Worm (Caenorhabditis elegans) whole organism, L1 larva: ENCODE measurements around the gene C38C10.3.
"Not testable (repeated sequence)": the region's sequence is repeated elsewhere in the genome, so short reads cannot be mapped to it uniquely, and the experiment has no call there.

Source experiments
- C16A3.4 ChIP-seq: fragments of 150-350 bp; optimal IDR thresholded peaks from 2 replicates; lab custom pipeline; 2014; ENCODE audit warnings: missing biosample characterization, missing genetic modification characterization
- C34B4.2 ChIP-seq: sonication (generic microtip); optimal IDR thresholded peaks from 2 replicates; lab custom pipeline; 2017; ENCODE audit warnings: mild to moderate bottlenecking, missing genetic modification characterization, missing compliant biosample characterization
- Y116A8C.19 ChIP-seq: sonication (generic microtip); optimal IDR thresholded peaks from 2 replicates; lab custom pipeline; 2016; ENCODE audit warnings: missing compliant biosample characterization, missing genetic modification characterization, borderline replicate concordance
- aha-1 ChIP-seq: fragments of 150-350 bp; optimal IDR thresholded peaks from 2 replicates; lab custom pipeline; 2014; ENCODE audit warnings: missing biosample characterization, missing genetic modification characterization
- ceh-63 ChIP-seq: fragments of 200-800 bp; sonication (Bioruptor generic); optimal IDR thresholded peaks from 2 replicates; lab custom pipeline; 2018; ENCODE audit warnings: mild to moderate bottlenecking, missing genetic modification characterization, missing compliant biosample characterization
- ceh-8 ChIP-seq: fragments of 200-800 bp; sonication (Bioruptor generic); optimal IDR thresholded peaks from 2 replicates; lab custom pipeline; 2018; ENCODE audit warnings: mild to moderate bottlenecking, missing genetic modification characterization, moderate library complexity, missing compliant biosample characterization
- ceh-90 ChIP-seq: sonication (generic microtip); optimal IDR thresholded peaks from 2 replicates; lab custom pipeline; 2016; ENCODE audit warnings: missing genetic modification characterization, missing compliant biosample characterization
- dpl-1 ChIP-seq, 3 experiments: fragments of 150-350 bp in 2 of 3; sonication (generic microtip) in 1 of 3; optimal IDR thresholded peaks; 2 replicates each; lab custom pipeline; 2014 to 2017; ENCODE audit warnings: missing biosample characterization in 3 of 3, missing genetic modification characterization in 3 of 3, missing genetic modification reagents in 3 of 3
- efl-1 ChIP-seq, 4 experiments: fragments of 150-350 bp; optimal IDR thresholded peaks in 3 of 4; peaks in 1 of 4; 1 replicate in 1 of 4; 2 replicates in 3 of 4; lab custom pipeline; 2014; ENCODE audit warnings: missing biosample characterization in 2 of 4, missing genetic modification characterization in 2 of 4, missing genetic modification reagents in 2 of 4
- egl-13 ChIP-seq: sonication (generic microtip); optimal IDR thresholded peaks from 2 replicates; lab custom pipeline; 2016; ENCODE audit warnings: missing genotype, missing genetic modification reagents, missing genetic modification characterization, missing compliant biosample characterization
- fkh-8 ChIP-seq: sonication (generic microtip); optimal IDR thresholded peaks from 2 replicates; lab custom pipeline; 2016; ENCODE audit warnings: mild to moderate bottlenecking, missing genetic modification characterization, missing compliant biosample characterization
- fos-1 ChIP-seq: fragments of 150-350 bp; optimal IDR thresholded peaks from 2 replicates; lab custom pipeline; 2014; ENCODE audit warnings: missing biosample characterization, missing genetic modification characterization
- grh-1 ChIP-seq: fragments of 200-800 bp; sonication (Bioruptor generic); IDR thresholded peaks from 2 replicates; pipeline ENCODE4 v1.3.6; 2022; ENCODE audit warnings: missing genetic modification reagents, missing genetic modification characterization, missing compliant biosample characterization
- hlh-4 ChIP-seq: sonication (generic microtip); optimal IDR thresholded peaks from 2 replicates; lab custom pipeline; 2016; ENCODE audit warnings: mild to moderate bottlenecking, missing genetic modification characterization, missing compliant biosample characterization
- isw-1 ChIP-seq: fragments of 200-800 bp; sonication (Bioruptor generic); IDR thresholded peaks from 2 replicates; pipeline ENCODE4 v1.3.6; 2022; ENCODE audit warnings: missing genetic modification characterization, missing compliant biosample characterization
- jun-1 ChIP-seq: fragments of 150-350 bp; optimal IDR thresholded peaks from 2 replicates; lab custom pipeline; 2014; ENCODE audit warnings: missing biosample characterization, missing genetic modification reagents, missing genetic modification characterization
- lin-13 ChIP-seq: fragments of 150-350 bp; optimal IDR thresholded peaks from 2 replicates; lab custom pipeline; 2014; ENCODE audit warnings: missing biosample characterization, missing genetic modification reagents, missing genetic modification characterization
- lin-14 ChIP-seq: fragments of 200-800 bp; sonication (Bioruptor generic); optimal IDR thresholded peaks from 2 replicates; lab custom pipeline; 2018; ENCODE audit warnings: mild to moderate bottlenecking, missing genetic modification characterization, moderate library complexity, missing compliant biosample characterization
- lin-15B ChIP-seq: fragments of 150-350 bp; sonication (generic microtip); optimal IDR thresholded peaks from 3 replicates; lab custom pipeline; 2014; ENCODE audit warnings: missing biosample characterization, missing genetic modification characterization
- lin-35 ChIP-seq, 2 experiments: fragments of 150-350 bp; optimal IDR thresholded peaks; 2 replicates each; lab custom pipeline; 2014; ENCODE audit warnings: missing biosample characterization in 2 of 2, missing genetic modification characterization in 2 of 2, missing genetic modification reagents in 2 of 2
- lin-39 ChIP-seq: fragments of 150-350 bp; optimal IDR thresholded peaks from 2 replicates; lab custom pipeline; 2014; ENCODE audit warnings: missing biosample characterization, missing genetic modification reagents, missing genetic modification characterization
- lir-3 ChIP-seq: sonication (generic microtip); optimal IDR thresholded peaks from 2 replicates; lab custom pipeline; 2016; ENCODE audit warnings: mild to moderate bottlenecking, missing genetic modification characterization, moderate library complexity, missing compliant biosample characterization; ENCODE audit not compliant: poor library complexity
- mdl-1 ChIP-seq, 2 experiments: fragments of 150-350 bp; optimal IDR thresholded peaks; 2 replicates each; lab custom pipeline; 2014 to 2017; ENCODE audit warnings: missing biosample characterization in 2 of 2, missing genetic modification characterization in 2 of 2, inconsistent platforms in 1 of 2
- mef-2 ChIP-seq: fragments of 150-350 bp; optimal IDR thresholded peaks from 2 replicates; lab custom pipeline; 2014; ENCODE audit warnings: missing biosample characterization, missing genetic modification characterization
- nhr-19 ChIP-seq: fragments of 200-800 bp; sonication (Bioruptor generic); conservative IDR thresholded peaks from 2 replicates; pipeline ENCODE4 v1.3.6; 2022; ENCODE audit warnings: missing genetic modification characterization, missing compliant biosample characterization
- nhr-20 ChIP-seq: sonication (generic microtip); optimal IDR thresholded peaks from 2 replicates; lab custom pipeline; 2016; ENCODE audit warnings: mild to moderate bottlenecking, missing genetic modification characterization, missing compliant biosample characterization
- nhr-47 ChIP-seq: sonication (generic microtip); optimal IDR thresholded peaks from 2 replicates; lab custom pipeline; 2016; ENCODE audit warnings: mild to moderate bottlenecking, missing genetic modification characterization, moderate library complexity, missing compliant biosample characterization
- nhr-71 ChIP-seq: sonication (generic microtip); optimal IDR thresholded peaks from 2 replicates; lab custom pipeline; 2016; ENCODE audit warnings: mild to moderate bottlenecking, missing genetic modification characterization, moderate library complexity, missing compliant biosample characterization
- nhr-84 ChIP-seq: sonication (generic microtip); optimal IDR thresholded peaks from 2 replicates; lab custom pipeline; 2017; ENCODE audit warnings: missing biosample characterization, missing genetic modification characterization
- nhr-85 ChIP-seq: sonication (generic microtip); peaks from one replicate; lab custom pipeline; 2016; ENCODE audit warnings: missing genetic modification characterization, inconsistent platforms, missing compliant biosample characterization
- nhr-90 ChIP-seq: sonication (generic microtip); optimal IDR thresholded peaks from 2 replicates; lab custom pipeline; 2016; ENCODE audit warnings: mild to moderate bottlenecking, missing genetic modification characterization, missing compliant biosample characterization; ENCODE audit not compliant: poor library complexity
- pag-3 ChIP-seq: sonication (generic microtip); optimal IDR thresholded peaks from 2 replicates; lab custom pipeline; 2017; ENCODE audit warnings: missing genetic modification characterization, mild to moderate bottlenecking, missing compliant biosample characterization, antibody characterized with exemption, borderline replicate concordance; ENCODE audit not compliant: insufficient read depth
- pqm-1 ChIP-seq: sonication (generic microtip); optimal IDR thresholded peaks from 3 replicates; lab custom pipeline; 2017; ENCODE audit warnings: missing biosample characterization, missing genetic modification characterization
- rnt-1 ChIP-seq: sonication (generic microtip); optimal IDR thresholded peaks from 2 replicates; lab custom pipeline; 2016; ENCODE audit warnings: mild to moderate bottlenecking, missing genetic modification characterization, moderate library complexity, missing compliant biosample characterization
- snpc-4 ChIP-seq: fragments of 150-350 bp; optimal IDR thresholded peaks from 2 replicates; lab custom pipeline; 2014; ENCODE audit warnings: missing biosample characterization, missing genetic modification characterization
- snu-23 ChIP-seq: sonication (generic microtip); optimal IDR thresholded peaks from 2 replicates; lab custom pipeline; 2016; ENCODE audit warnings: missing genetic modification characterization, missing compliant biosample characterization
- sptf-1 ChIP-seq: fragments of 150-350 bp; optimal IDR thresholded peaks from 2 replicates; lab custom pipeline; 2014; ENCODE audit warnings: missing biosample characterization, missing genetic modification characterization
- swsn-7 ChIP-seq: sonication (generic microtip); optimal IDR thresholded peaks from 2 replicates; lab custom pipeline; 2016; ENCODE audit warnings: missing genetic modification characterization, missing compliant biosample characterization
- tbx-2 ChIP-seq: sonication (generic microtip); optimal IDR thresholded peaks from 2 replicates; lab custom pipeline; 2016; ENCODE audit warnings: missing genetic modification characterization, missing compliant biosample characterization
- unc-98 ChIP-seq: fragments of 200-800 bp; sonication (Bioruptor generic); IDR thresholded peaks from 2 replicates; pipeline ENCODE4 v1.3.6; 2022; ENCODE audit warnings: missing genetic modification characterization, missing compliant biosample characterization
- zag-1 ChIP-seq: fragments of 150-350 bp; optimal IDR thresholded peaks from 2 replicates; lab custom pipeline; 2014; ENCODE audit warnings: missing biosample characterization, missing genetic modification characterization
- ztf-11 ChIP-seq, 2 experiments: sonication (generic microtip); optimal IDR thresholded peaks; 2 replicates each; lab custom pipeline; 2016 to 2017; ENCODE audit warnings: missing genetic modification characterization in 2 of 2, missing biosample characterization in 1 of 2, missing compliant biosample characterization in 1 of 2
- ztf-4 ChIP-seq: fragments of 150-350 bp; optimal IDR thresholded peaks from 2 replicates; lab custom pipeline; 2014; ENCODE audit warnings: missing biosample characterization, missing genetic modification characterization

Gene C38C10.3

DNA sequence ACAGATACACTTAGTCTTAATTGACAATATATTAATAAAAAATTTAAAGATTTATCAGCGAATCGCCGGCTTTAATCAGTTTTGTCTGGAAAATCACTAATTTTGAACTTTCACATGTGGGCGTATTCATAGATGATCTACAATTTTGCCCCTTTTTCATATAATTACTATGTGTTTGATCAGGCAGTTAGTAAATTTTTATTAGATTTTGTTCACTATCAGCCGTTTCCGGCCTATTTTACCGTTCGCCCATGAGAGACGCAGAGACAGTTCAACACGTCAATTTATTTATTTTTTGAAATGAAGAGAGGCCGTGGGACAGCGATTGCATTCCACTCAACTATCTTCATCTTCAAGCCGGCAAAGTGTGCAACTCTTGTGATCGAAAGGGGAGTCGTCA, 34.8 kb upstream of the C38C10.3 start, which contains the start of gene T26G10.4:
T26G10.4 (plus strand) TSS at position 301 of the 400 bp plus-strand sequence.
- not testable (repeated sequence) for TF ChIP-seq mef-2, fkh-8, nhr-20 (tag; lab: Kevin White, UChicago)
- TF ChIP-seq, all 84 proteins: peak for 0; not testable (repeated sequence) for 84

DNA sequence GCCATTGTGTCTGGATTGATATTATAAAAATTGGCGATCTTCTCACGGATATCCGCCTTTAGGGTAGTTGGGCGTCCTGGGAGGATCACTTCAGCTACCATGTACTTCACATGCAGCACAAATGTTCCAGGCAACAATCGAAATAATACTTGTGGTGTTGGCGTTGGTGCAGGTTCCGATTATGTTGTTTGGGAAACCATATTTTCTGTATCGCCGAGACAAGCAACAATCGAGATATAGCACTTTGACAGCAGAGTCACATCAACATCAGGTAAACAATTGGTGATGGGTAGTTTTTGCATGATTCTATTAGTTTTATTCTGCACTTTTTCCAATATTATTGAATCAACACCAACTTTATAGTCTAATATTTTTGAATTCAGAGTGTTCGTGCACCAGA, 27.9 kb upstream of the C38C10.3 start, which contains the start of gene T26G10.3:
T26G10.3 (minus strand) TSS at position 101 of the 400 bp plus-strand sequence.
- TF ChIP-seq Y116A8C.19 (tag; lab: Kevin White, UChicago) = no peak
- no peak for TF ChIP-seq efl-1 (optimal IDR thresholded peaks at IDR 0.05; lab: Kevin White, UChicago)
- peak in 1 of 2 experiments; percentile 14 for TF ChIP-seq efl-1 (GFP tag; optimal IDR thresholded peaks at IDR 0.05 in 1 of 2; lab: Kevin White, UChicago)

DNA sequence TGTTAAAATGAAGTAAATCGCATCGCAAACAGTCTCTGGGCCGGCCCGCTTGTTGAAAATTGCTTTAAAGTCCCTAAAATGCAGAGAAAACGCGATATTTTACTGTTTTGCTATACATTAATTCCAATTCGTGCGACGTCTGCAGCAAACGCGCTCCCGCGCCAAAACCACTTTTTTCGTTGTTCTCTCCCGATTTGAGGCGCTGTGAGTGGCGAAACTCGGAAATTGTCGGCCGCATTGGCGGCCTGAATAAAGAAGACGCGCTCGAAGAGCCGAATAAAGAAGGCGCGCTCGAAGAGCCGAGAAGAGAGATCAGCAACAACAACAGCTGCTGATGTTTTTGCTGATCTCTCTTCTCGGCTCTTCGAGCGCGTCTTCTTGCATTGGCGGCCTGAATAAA, 22.9 kb upstream of the C38C10.3 start:
- TF ChIP-seq grh-1 (peak; percentile 54; the same call in 1 of the 2 replicates), nhr-19 (peak; percentile 64), lin-14 (GFP tag; lab: Kevin White, UChicago) (peak; percentile 29), rnt-1 (tag; lab: Kevin White, UChicago) (peak; percentile 33), snpc-4 (tag; lab: Kevin White, UChicago) (peak; percentile 95), snu-23 (GFP tag; lab: Kevin White, UChicago) (peak; percentile 12), lin-15B (peak; percentile 61), nhr-71 (peak; percentile 40), dpl-1 (GFP tag; optimal IDR thresholded peaks at IDR 0.05; lab: Kevin White, UChicago) (peak in 2 of 3 experiments; percentile 19 to 26), lin-35 (GFP tag; optimal IDR thresholded peaks at IDR 0.05; lab: Kevin White, UChicago) (peak in 1 of 2 experiments; percentile 43), isw-1 (GFP tag; lab: Robert Waterston, UW) (peak; percentile 49), efl-1 (optimal IDR thresholded peaks at IDR 0.05; lab: Kevin White, UChicago) (peak; percentile 21 to 50), efl-1 (GFP tag; optimal IDR thresholded peaks at IDR 0.05 in 1 of 2; lab: Kevin White, UChicago) (peak; percentile 30 to 54), nhr-47 (tag; lab: Kevin White, UChicago) (peak; percentile 35), nhr-20 (tag; lab: Kevin White, UChicago) (peak; percentile 30)

- TF ChIP-seq nhr-84 (tag; lab: Kevin White, UChicago) = no peak
- TF ChIP-seq Y116A8C.19 (tag; lab: Kevin White, UChicago) = no peak
- no peak for TF ChIP-seq hlh-4 (tag; lab: Kevin White, UChicago)
- peak; percentile 91 for TF ChIP-seq nhr-19
- peak; percentile 82 for TF ChIP-seq lin-14 (GFP tag; lab: Kevin White, UChicago)
- TF ChIP-seq tbx-2 = peak; percentile 80
- peak; percentile 54 for TF ChIP-seq jun-1 (tag; lab: Kevin White, UChicago)
- no peak for TF ChIP-seq ztf-4 (tag; lab: Kevin White, UChicago)
- peak; percentile 73 to 77 for TF ChIP-seq lin-35 (GFP tag; optimal IDR thresholded peaks at IDR 0.05; lab: Kevin White, UChicago)
- peak; percentile 87 for TF ChIP-seq nhr-85
- TF ChIP-seq lin-39 (tag; lab: Kevin White, UChicago) = peak; percentile 68
- peak; percentile 71 for TF ChIP-seq ceh-8 (GFP tag; lab: Kevin White, UChicago)
- TF ChIP-seq C16A3.4 = peak; percentile 51
- TF ChIP-seq swsn-7 (tag; lab: Kevin White, UChicago) = peak; percentile 84
- no peak for TF ChIP-seq mef-2 (tag; lab: Kevin White, UChicago)
- peak; percentile 64 for TF ChIP-seq fos-1 (tag; lab: Kevin White, UChicago)
- TF ChIP-seq fkh-8 (tag; lab: Kevin White, UChicago) = peak; percentile 70
- peak; percentile 78 for TF ChIP-seq nhr-90 (tag; lab: Kevin White, UChicago)
- TF ChIP-seq snpc-4 (tag; lab: Kevin White, UChicago) = peak; percentile 80
- TF ChIP-seq zag-1 (tag; lab: Kevin White, UChicago) = no peak
- TF ChIP-seq dpl-1 (GFP tag; optimal IDR thresholded peaks at IDR 0.05; lab: Kevin White, UChicago) = peak; percentile 73 to 79 (median 78)
- TF ChIP-seq pqm-1 (tag; lab: Kevin White, UChicago) = no peak
- no peak for TF ChIP-seq unc-98 (GFP tag; lab: Robert Waterston, UW)
- TF ChIP-seq pag-3 (tag; lab: Kevin White, UChicago) = no peak
- TF ChIP-seq ceh-90 (tag; lab: Kevin White, UChicago) = no peak
- TF ChIP-seq ceh-63 (GFP tag; lab: Kevin White, UChicago) = no peak
- no peak for TF ChIP-seq sptf-1 (tag; lab: Kevin White, UChicago)
- TF ChIP-seq lin-13 (GFP tag; lab: Kevin White, UChicago) = peak; percentile 48
- TF ChIP-seq ztf-11 (tag; optimal IDR thresholded peaks at IDR 0.05; lab: Kevin White, UChicago) = peak in 1 of 2 experiments; percentile 38
- TF ChIP-seq lir-3 = peak; percentile 67
- TF ChIP-seq C34B4.2 = no peak
- no peak for TF ChIP-seq aha-1 (tag; lab: Kevin White, UChicago)
- TF ChIP-seq egl-13 (tag; lab: Kevin White, UChicago) = peak; percentile 56
- TF ChIP-seq mdl-1 (tag; optimal IDR thresholded peaks at IDR 0.05; lab: Kevin White, UChicago) = peak in 1 of 2 experiments; percentile 11
These were observed 21.2 kb upstream of the C38C10.3 start, which contains the start of gene T26G10.1 for ce11 chrIII:9406600-9406999. Gene T26G10.1 (minus strand): TSS chrIII:9406641.
